Fruit fly (Drosophila melanogaster) Kc167 (cell line): ENCODE results near the gene Srp54.

Source experiments
- Myc ChIP-seq: fragments of >200 bp; optimal IDR thresholded peaks from 2 replicates; lab custom pipeline; 2017; ENCODE audit warnings: missing external identifiers
- Sin3A ChIP-seq: fragments of >200 bp; optimal IDR thresholded peaks from 2 replicates; lab custom pipeline; 2018; ENCODE audit warnings: missing external identifiers
- h ChIP-seq: fragments of >200 bp; optimal IDR thresholded peaks from 3 replicates; lab custom pipeline; 2018; ENCODE audit warnings: missing external identifiers
- insv ChIP-seq: fragments of >200 bp; optimal IDR thresholded peaks from 3 replicates; lab custom pipeline; 2018; ENCODE audit warnings: missing external identifiers
- psq ChIP-seq: fragments of >200 bp; optimal IDR thresholded peaks from 2 replicates; lab custom pipeline; 2017; ENCODE audit warnings: missing external identifiers
- ttk ChIP-seq: sonication (Bioruptor generic); optimal IDR thresholded peaks from 2 replicates; lab custom pipeline; 2017; ENCODE audit warnings: missing external identifiers

- TF ChIP-seq insv (lab: Kevin White, UChicago), result no peak
- TF ChIP-seq h, result no peak
- no peak for TF ChIP-seq ttk
- no peak for TF ChIP-seq psq (lab: Kevin White, UChicago)
- TF ChIP-seq Myc (lab: Kevin White, UChicago), result no peak
- TF ChIP-seq Sin3A, result no peak
These were observed 15.4 kb upstream of the Srp54 start, which contains the start of gene RpS2 for dm6 chr2L:9897296-9897695.
